Worm (Caenorhabditis elegans): ENCODE data around the gene ssp-32.

DNA sequence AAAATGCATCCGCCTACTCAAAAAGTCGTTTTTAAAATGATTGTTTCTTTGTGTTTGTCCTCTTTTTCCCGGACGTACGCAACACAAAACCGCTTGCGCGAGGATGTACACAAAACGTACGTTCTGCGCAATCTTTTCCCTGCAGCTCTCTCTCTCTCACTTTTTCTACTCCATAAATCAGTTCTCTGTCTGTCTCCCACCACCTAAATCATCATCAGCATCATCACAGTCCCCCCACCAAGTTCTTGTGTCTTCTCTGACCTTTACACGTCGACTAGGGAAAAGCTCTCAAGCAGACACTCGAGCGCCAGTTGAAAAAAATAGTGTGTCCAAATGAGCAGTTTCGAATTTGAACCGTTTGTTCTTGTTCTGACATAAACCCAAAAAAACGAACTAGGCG lies 49.1 kb downstream of the ssp-32 start:
- no peak for TF ChIP-seq T20F7.1 (GFP tag; optimal IDR thresholded peaks at IDR 0.05)
- TF ChIP-seq daf-8 (GFP tag; IDR thresholded peaks at IDR 0.05): no peak
- no peak for TF ChIP-seq egl-43 (GFP tag; IDR thresholded peaks at IDR 0.05)
- no peak for TF ChIP-seq dve-1 (tag; optimal IDR thresholded peaks at IDR 0.05; ENCODE audit: insufficient read depth)
- no peak for TF ChIP-seq zag-1 (tag; optimal IDR thresholded peaks at IDR 0.05)
